Fruit fly (Drosophila melanogaster): ENCODE measurements around the gene CG18273.

dm6 chrX:487517-487957, at the start of gene CG18273, which contains the start of gene CG3156:
- TF ChIP-seq CG15269 (tag; optimal IDR thresholded peaks at IDR 0.05) (no peak), CG11504 (tag; optimal IDR thresholded peaks at IDR 0.05) (no peak), Fer3 (tag; optimal IDR thresholded peaks at IDR 0.05) (no peak), CG8281 (tag; optimal IDR thresholded peaks at IDR 0.05) (no peak), B-H1 (GFP tag; IDR thresholded peaks at IDR 0.05) (no peak), chif (GFP tag; optimal IDR thresholded peaks at IDR 0.05) (no peak), CG10654 (GFP tag; optimal IDR thresholded peaks at IDR 0.05) (no peak)

Data from whole organism, embryonic.